Worm (Caenorhabditis elegans): ENCODE measurements around the gene rbx-1.

The rbx-1 gene

DNA sequence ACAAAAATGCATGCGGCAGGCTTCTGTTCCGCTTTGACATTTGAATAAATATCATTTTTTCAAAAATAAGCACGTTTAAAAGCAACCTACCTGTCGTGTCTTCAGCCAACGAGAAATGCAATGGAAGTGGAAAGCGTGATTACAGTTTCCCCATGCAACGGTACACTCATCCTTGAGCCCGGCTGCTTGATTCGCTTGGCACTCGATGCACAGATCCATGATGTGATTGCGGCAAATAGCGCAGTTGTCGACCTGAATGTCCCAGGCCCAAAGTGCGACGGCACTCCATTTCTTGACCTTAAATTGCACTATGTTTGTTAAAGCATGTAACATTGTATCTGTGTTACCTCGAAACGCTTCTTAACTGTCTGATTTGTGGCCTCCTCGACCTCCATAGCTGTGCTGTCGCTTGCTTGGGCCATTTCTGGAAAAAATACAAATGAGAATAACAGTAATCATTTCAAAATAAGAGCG is at the start of gene rbx-1:
rbx-1 (minus strand) TSS at position 424 of the 474 bp plus-strand sequence.
- TF ChIP-seq Y67H2A.10 (GFP tag; conservative IDR thresholded peaks at IDR 0.05): no peak
- no peak for TF ChIP-seq atf-7 (tag; optimal IDR thresholded peaks at IDR 0.05)
- no peak for TF ChIP-seq hmg-1.2 (GFP tag; IDR thresholded peaks at IDR 0.05)
- no peak for TF ChIP-seq athp-1 (tag; optimal IDR thresholded peaks at IDR 0.05)
- no peak for TF ChIP-seq snpc-4 (GFP tag; optimal IDR thresholded peaks at IDR 0.05)
- TF ChIP-seq snpc-4 (tag; optimal IDR thresholded peaks at IDR 0.05): no peak
- TF ChIP-seq ceh-79 (tag; optimal IDR thresholded peaks at IDR 0.05): no peak
- no peak for TF ChIP-seq sptf-2 (GFP tag; optimal IDR thresholded peaks at IDR 0.05)
- TF ChIP-seq ceh-40 (GFP tag; IDR thresholded peaks at IDR 0.05): no peak
- no peak for TF ChIP-seq lin-40 (tag; optimal IDR thresholded peaks at IDR 0.05)
- TF ChIP-seq ztf-26 (tag; optimal IDR thresholded peaks at IDR 0.05): no peak

DNA sequence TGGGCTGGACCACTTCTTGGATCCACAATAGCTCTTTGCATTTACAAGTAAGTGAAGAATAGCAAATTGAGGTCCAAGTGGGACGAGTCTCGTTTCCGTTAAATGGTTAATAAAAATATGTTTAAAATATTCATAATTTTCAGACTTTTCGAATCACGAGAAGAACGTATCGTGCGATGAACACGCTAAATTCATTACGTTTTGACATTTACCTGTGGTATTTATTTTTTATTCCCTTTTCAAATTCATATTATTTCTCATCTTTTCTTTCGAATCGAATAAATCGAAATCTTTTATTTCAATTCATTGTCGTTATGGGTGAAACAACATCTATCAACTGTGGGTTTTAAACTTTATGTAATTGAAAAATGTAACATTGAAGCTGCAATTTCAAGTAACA is 49.1 kb upstream of the rbx-1 start, which contains the start of gene marc-1:
marc-1 (plus strand) TSS at position 301 of the 400 bp plus-strand sequence.
- TF ChIP-seq ccch-3 (GFP tag; optimal IDR thresholded peaks at IDR 0.05) (no peak), ztf-26 (tag; optimal IDR thresholded peaks at IDR 0.05) (no peak), dpl-1 (GFP tag; optimal IDR thresholded peaks at IDR 0.05) (no peak), T26A5.8 (tag; optimal IDR thresholded peaks at IDR 0.05) (no peak), D2030.7 (GFP tag; IDR thresholded peaks at IDR 0.05) (no peak), ekl-4 (GFP tag; IDR thresholded peaks at IDR 0.05) (no peak), lsy-27 (tag; optimal IDR thresholded peaks at IDR 0.05; ENCODE audit: borderline replicate concordance, insufficient read depth) (no peak), F49E8.2 (tag; optimal IDR thresholded peaks at IDR 0.05; ENCODE audit: insufficient read depth) (no peak), Y53G8AR.9 (GFP tag; conservative IDR thresholded peaks at IDR 0.05) (no peak), F57C9.4 (tag; optimal IDR thresholded peaks at IDR 0.05) (no peak), F52B5.7 (tag; optimal IDR thresholded peaks at IDR 0.05) (no peak), mel-28 (tag; optimal IDR thresholded peaks at IDR 0.05; ENCODE audit: borderline replicate concordance) (no peak), Y95B8A.8 (GFP tag; IDR thresholded peaks at IDR 0.05) (no peak), zfh-2 (GFP tag; conservative IDR thresholded peaks at IDR 0.05) (no peak), lin-35 (GFP tag; optimal IDR thresholded peaks at IDR 0.05) (no peak), attf-3 (GFP tag; conservative IDR thresholded peaks at IDR 0.05) (no peak), tbp1 (GFP tag; optimal IDR thresholded peaks at IDR 0.05) (no peak), hsf-1 (GFP tag; IDR thresholded peaks at IDR 0.05) (no peak), die-1 (tag; optimal IDR thresholded peaks at IDR 0.05) (no peak), nfya-2 (GFP tag; IDR thresholded peaks at IDR 0.05) (no peak)

DNA sequence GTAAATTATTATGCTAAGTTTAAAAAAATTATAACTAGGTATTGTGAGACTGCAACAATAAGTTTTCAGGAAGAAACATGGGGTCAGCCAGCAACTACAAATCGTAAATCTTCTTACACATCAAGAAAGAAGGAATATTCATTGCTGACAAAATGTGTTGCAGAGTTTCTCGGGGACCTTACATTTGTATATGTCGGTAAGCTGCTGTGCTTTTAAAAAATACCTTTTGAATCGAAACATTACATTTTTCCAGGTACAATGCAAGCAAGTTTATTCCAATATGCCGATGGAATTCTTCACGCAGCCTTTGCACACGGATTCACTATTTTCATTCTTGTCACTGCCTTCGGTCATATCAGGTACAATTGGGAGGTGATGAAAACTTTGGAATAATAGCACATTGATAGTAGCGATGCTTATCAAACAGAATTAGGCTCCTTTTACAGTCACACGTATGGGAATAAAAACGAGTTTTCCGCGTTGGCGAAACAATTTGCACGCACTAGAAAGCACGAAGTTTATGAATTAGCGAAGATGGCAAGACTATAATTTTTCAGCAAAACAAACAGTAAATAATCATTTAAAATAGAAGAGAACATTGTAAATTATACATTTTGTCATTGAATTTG is 47.9 kb upstream of the rbx-1 start:
- peak; percentile 48 for TF ChIP-seq nhr-80 (tag; optimal IDR thresholded peaks at IDR 0.05)
- TF ChIP-seq ztf-18 (tag; optimal IDR thresholded peaks at IDR 0.05): no peak

DNA sequence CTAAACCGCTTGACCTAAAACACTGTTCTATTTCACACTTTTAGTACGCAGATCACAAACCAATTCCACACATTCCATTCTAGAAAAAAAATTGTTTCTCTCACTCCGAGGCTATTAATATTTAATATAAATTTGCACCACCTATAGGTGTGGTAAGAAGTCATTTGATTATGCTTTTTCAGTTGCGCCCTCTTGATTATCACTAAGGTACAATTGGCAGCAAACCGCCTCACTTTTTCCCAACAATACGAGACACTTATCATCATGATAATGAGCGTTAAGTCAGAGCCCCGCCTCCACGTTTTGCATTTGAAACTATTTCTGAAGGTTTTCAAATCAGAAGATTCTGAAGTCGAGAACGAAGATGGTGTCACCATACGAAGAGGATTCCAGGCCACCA is 47.0 kb upstream of the rbx-1 start, which contains the start of gene aqp-4:
aqp-4 (plus strand) TSS at position 270 of the 400 bp plus-strand sequence.
- TF ChIP-seq mel-28 (tag; optimal IDR thresholded peaks at IDR 0.05; ENCODE audit: borderline replicate concordance) (no peak), nhr-80 (tag; optimal IDR thresholded peaks at IDR 0.05) (peak; percentile 64)

Data from whole organism, young adult.